Worm (Caenorhabditis elegans): ENCODE results near the gene M163.7.

DNA sequence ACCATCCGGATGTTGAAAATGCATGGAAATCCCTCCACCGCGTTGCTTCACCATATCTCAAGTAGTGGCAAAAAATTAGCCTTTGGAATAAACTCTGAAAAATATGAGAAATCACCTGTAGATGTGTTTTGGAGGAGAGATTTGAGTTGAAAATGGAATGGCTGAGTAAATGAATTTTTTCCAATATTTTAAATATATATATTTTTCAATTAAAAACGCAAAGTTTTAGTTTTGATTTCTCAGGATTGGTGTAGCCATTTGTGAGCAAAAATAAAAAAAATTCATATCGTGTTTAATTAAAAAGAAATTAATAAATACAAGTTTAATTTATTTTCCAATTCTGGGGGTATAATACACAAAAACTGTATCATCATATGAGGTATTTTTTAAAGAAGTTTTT is 36.6 kb upstream of the M163.7 start, which contains the start of gene F23D12.1:
- TF ChIP-seq unc-62 (GFP tag; optimal IDR thresholded peaks at IDR 0.05) (no peak), ceh-58 (GFP tag; IDR thresholded peaks at IDR 0.05) (no peak), B0035.1 (tag; optimal IDR thresholded peaks at IDR 0.05) (no peak), unc-130 (GFP tag; optimal IDR thresholded peaks at IDR 0.05) (no peak), rec-8 (tag; optimal IDR thresholded peaks at IDR 0.05) (no peak), rcor-1 (GFP tag; IDR thresholded peaks at IDR 0.05) (no peak), hmg-20 (GFP tag; IDR thresholded peaks at IDR 0.05) (no peak)
